Worm (Caenorhabditis elegans) whole organism, early embryonic: ENCODE results near the gene nasp-2.

Experiments used
- B0310.2 ChIP-seq: sonication (generic microtip); optimal IDR thresholded peaks from 2 replicates; lab custom pipeline; 2016; ENCODE audit warnings: mild to moderate bottlenecking, missing genetic modification characterization, missing compliant biosample characterization
- F13C5.2 ChIP-seq: sonication (generic microtip); optimal IDR thresholded peaks from 2 replicates; lab custom pipeline; 2017; ENCODE audit warnings: mild to moderate bottlenecking, missing genetic modification characterization, inconsistent platforms, missing compliant biosample characterization
- aly-1 ChIP-seq: sonication (generic microtip); optimal IDR thresholded peaks from 2 replicates; lab custom pipeline; 2016; ENCODE audit warnings: missing genetic modification characterization, missing compliant biosample characterization
- ama-1 ChIP-seq: fragments of 150-350 bp; optimal IDR thresholded peaks from 2 replicates; lab custom pipeline; 2014
- ceh-13 ChIP-seq: fragments of 200-800 bp; sonication (Bioruptor generic); optimal IDR thresholded peaks from 2 replicates; lab custom pipeline; 2018; ENCODE audit warnings: mild to moderate bottlenecking, missing genetic modification characterization, missing compliant biosample characterization
- ceh-36 ChIP-seq: sonication (generic microtip); optimal IDR thresholded peaks from 2 replicates; lab custom pipeline; 2016; ENCODE audit warnings: missing genetic modification characterization, inconsistent platforms, missing compliant biosample characterization
- ets-7 ChIP-seq: sonication (generic microtip); optimal IDR thresholded peaks from 2 replicates; lab custom pipeline; 2016; ENCODE audit warnings: missing genotype, missing genetic modification characterization, missing compliant biosample characterization
- flt-1 ChIP-seq: fragments of 200-800 bp; sonication (Bioruptor generic); IDR thresholded peaks from 2 replicates; pipeline ENCODE4 v1.3.6; 2022; ENCODE audit warnings: missing genetic modification characterization, missing compliant biosample characterization
- hmbx-1 ChIP-seq: sonication (generic microtip); optimal IDR thresholded peaks from 2 replicates; lab custom pipeline; 2016; ENCODE audit warnings: mild to moderate bottlenecking, missing genetic modification characterization, missing compliant biosample characterization
- hmg-4 ChIP-seq: fragments of 200-800 bp; sonication (Bioruptor generic); optimal IDR thresholded peaks from 2 replicates; lab custom pipeline; 2018; ENCODE audit warnings: mild to moderate bottlenecking, missing genetic modification characterization, missing compliant biosample characterization
- hnd-1 ChIP-seq: sonication (generic microtip); optimal IDR thresholded peaks from 2 replicates; lab custom pipeline; 2016; ENCODE audit warnings: missing genetic modification characterization, missing compliant biosample characterization
- pes-1 ChIP-seq: fragments of 200-800 bp; sonication (Bioruptor generic); IDR thresholded peaks from 2 replicates; pipeline ENCODE4 v1.3.6; 2022; ENCODE audit warnings: missing genetic modification reagents, missing genetic modification characterization, missing compliant biosample characterization
- scrt-1 ChIP-seq: fragments of 200-800 bp; sonication (Bioruptor generic); IDR thresholded peaks from 2 replicates; pipeline ENCODE4 v1.3.6; 2022; ENCODE audit warnings: missing genetic modification characterization, missing compliant biosample characterization
- sea-1 ChIP-seq: fragments of 200-800 bp; sonication (Bioruptor generic); conservative IDR thresholded peaks from 2 replicates; pipeline ENCODE4 v1.3.6; 2022; ENCODE audit warnings: missing genetic modification characterization, missing compliant biosample characterization
- tbx-11 ChIP-seq: fragments of 200-800 bp; sonication (Bioruptor generic); IDR thresholded peaks from 2 replicates; pipeline ENCODE4 v1.3.6; 2022; ENCODE audit warnings: missing genetic modification characterization, missing compliant biosample characterization
- tbx-37 ChIP-seq: fragments of 200-800 bp; sonication (Bioruptor generic); conservative IDR thresholded peaks from 2 replicates; pipeline ENCODE4 v1.3.6; 2022; ENCODE audit warnings: missing genetic modification reagents, missing genetic modification characterization, missing compliant biosample characterization
- tra-4 ChIP-seq: sonication (generic microtip); optimal IDR thresholded peaks from 2 replicates; lab custom pipeline; 2017; ENCODE audit warnings: missing genetic modification characterization, missing compliant biosample characterization

Gene nasp-2

ce11 chrV:13269228-13269630 lies 42.8 kb downstream of the nasp-2 start:
- TF ChIP-seq tbx-11 (GFP tag; lab: Robert Waterston, UW): no peak

ce11 chrV:13268032-13268431 lies 44.0 kb downstream of the nasp-2 start:
- TF ChIP-seq ets-7 (tag; lab: Kevin White, UChicago) (no peak), tbx-11 (GFP tag; lab: Robert Waterston, UW) (no peak), ama-1 (lab: Kevin White, UChicago) (no peak), hmbx-1 (no peak), B0310.2 (tag; lab: Kevin White, UChicago) (no peak), hnd-1 (tag; lab: Kevin White, UChicago) (no peak), F13C5.2 (tag; lab: Kevin White, UChicago) (no peak), flt-1 (GFP tag; lab: Robert Waterston, UW) (no peak), pes-1 (GFP tag; lab: Robert Waterston, UW) (no peak), ceh-36 (tag; lab: Kevin White, UChicago) (no peak), hmg-4 (no peak)

ce11 chrV:13266630-13267029 lies 45.4 kb downstream of the nasp-2 start:
- TF ChIP-seq F13C5.2 (tag; lab: Kevin White, UChicago) (no peak), sea-1 (no peak), tra-4 (tag; lab: Kevin White, UChicago) (no peak), B0310.2 (tag; lab: Kevin White, UChicago) (no peak), ets-7 (tag; lab: Kevin White, UChicago) (no peak)

ce11 chrV:13265628-13266027 lies 46.4 kb downstream of the nasp-2 start:
- TF ChIP-seq ceh-13 (GFP tag; lab: Kevin White, UChicago) (no peak), ceh-36 (tag; lab: Kevin White, UChicago) (no peak), sea-1 (no peak), pes-1 (GFP tag; lab: Robert Waterston, UW) (no peak), scrt-1 (GFP tag; lab: Robert Waterston, UW) (no peak), aly-1 (tag; lab: Kevin White, UChicago) (no peak), hnd-1 (tag; lab: Kevin White, UChicago) (no peak), F13C5.2 (tag; lab: Kevin White, UChicago) (no peak), tbx-37 (no peak), tbx-11 (GFP tag; lab: Robert Waterston, UW) (no peak), ets-7 (tag; lab: Kevin White, UChicago) (no peak), flt-1 (GFP tag; lab: Robert Waterston, UW) (no peak), hmg-4 (no peak), hmbx-1 (no peak), tra-4 (tag; lab: Kevin White, UChicago) (no peak), ama-1 (lab: Kevin White, UChicago) (no peak)

- TF ChIP-seq ceh-36 (tag; lab: Kevin White, UChicago) (no peak), tbx-37 (no peak), hmg-4 (no peak), pes-1 (GFP tag; lab: Robert Waterston, UW) (no peak), tbx-11 (GFP tag; lab: Robert Waterston, UW) (no peak), tra-4 (tag; lab: Kevin White, UChicago) (no peak), F13C5.2 (tag; lab: Kevin White, UChicago) (no peak), hmbx-1 (no peak), ama-1 (lab: Kevin White, UChicago) (no peak), flt-1 (GFP tag; lab: Robert Waterston, UW) (no peak), B0310.2 (tag; lab: Kevin White, UChicago) (no peak), sea-1 (no peak), ceh-13 (GFP tag; lab: Kevin White, UChicago) (no peak), hnd-1 (tag; lab: Kevin White, UChicago) (no peak), aly-1 (tag; lab: Kevin White, UChicago) (no peak)
Measured at ce11 chrV:13264245-13264644, 47.8 kb downstream of the nasp-2 start, which contains the start of gene zip-5. Gene zip-5 (plus strand): TSS chrV:13264545.

- TF ChIP-seq ets-7 (tag; lab: Kevin White, UChicago) (no peak), flt-1 (GFP tag; lab: Robert Waterston, UW) (no peak), tbx-37 (no peak), F13C5.2 (tag; lab: Kevin White, UChicago) (no peak), ceh-13 (GFP tag; lab: Kevin White, UChicago) (no peak), ceh-36 (tag; lab: Kevin White, UChicago) (no peak)
Measured at ce11 chrV:13262781-13263318, 49.2 kb downstream of the nasp-2 start.
